Worm (Caenorhabditis elegans) whole organism, L4 larva: ENCODE measurements around the gene nucl-1.

ENCODE experiments used
- D1046.2 ChIP-seq: fragments of 200-800 bp; sonication (Bioruptor generic); IDR thresholded peaks from 2 replicates; pipeline ENCODE4 v1.3.6; 2022; ENCODE audit warnings: missing genetic modification characterization, missing compliant biosample characterization
- F49E8.2 ChIP-seq: sonication (generic microtip); optimal IDR thresholded peaks from 2 replicates; lab custom pipeline; 2016; ENCODE audit warnings: missing compliant biosample characterization, mild to moderate bottlenecking, missing genetic modification characterization, borderline replicate concordance
- R02D3.7 ChIP-seq: fragments of 150-350 bp; sonication (generic microtip); optimal IDR thresholded peaks from 3 replicates; lab custom pipeline; 2014; ENCODE audit warnings: missing biosample characterization, missing genetic modification characterization
- T20F7.1 ChIP-seq: fragments of 200-800 bp; sonication (Bioruptor generic); optimal IDR thresholded peaks from 2 replicates; lab custom pipeline; 2018; ENCODE audit warnings: mild to moderate bottlenecking, missing genetic modification characterization, missing compliant biosample characterization
- T26A8.4 ChIP-seq: fragments of 200-800 bp; sonication (Bioruptor generic); IDR thresholded peaks from 2 replicates; pipeline ENCODE4 v1.3.6; 2022; ENCODE audit warnings: missing genetic modification characterization, missing compliant biosample characterization
- Y5F2A.4 ChIP-seq: fragments of 200-800 bp; sonication (Bioruptor generic); optimal IDR thresholded peaks from 2 replicates; lab custom pipeline; 2018; ENCODE audit warnings: mild to moderate bottlenecking, missing genetic modification characterization, missing compliant biosample characterization
- Y75B8A.6 ChIP-seq: fragments of 200-800 bp; sonication (Bioruptor generic); IDR thresholded peaks from 2 replicates; pipeline ENCODE4 v1.3.6; 2022; ENCODE audit warnings: missing genetic modification reagents, missing genetic modification characterization, missing compliant biosample characterization
- aha-1 ChIP-seq: fragments of 150-350 bp; peaks from one replicate; lab custom pipeline; 2014; ENCODE audit warnings: missing biosample characterization, missing genetic modification characterization
- ceh-20 ChIP-seq: fragments of 200-800 bp; sonication (Bioruptor generic); IDR thresholded peaks from 2 replicates; pipeline ENCODE4 v1.3.6; 2022; ENCODE audit warnings: missing genetic modification reagents, missing genetic modification characterization, missing compliant biosample characterization
- ceh-82 ChIP-seq: sonication (generic microtip); optimal IDR thresholded peaks from 2 replicates; lab custom pipeline; 2017; ENCODE audit warnings: missing biosample characterization, missing genetic modification characterization
- ces-1 ChIP-seq: fragments of 150-350 bp; sonication (generic microtip); optimal IDR thresholded peaks from 4 replicates; lab custom pipeline; 2014; ENCODE audit warnings: missing biosample characterization, missing genetic modification reagents, missing genetic modification characterization
- cey-2 ChIP-seq: sonication (generic microtip); optimal IDR thresholded peaks from 3 replicates; lab custom pipeline; 2017; ENCODE audit warnings: missing genetic modification characterization, mild to moderate bottlenecking, missing compliant biosample characterization, antibody characterized with exemption, borderline replicate concordance; ENCODE audit not compliant: insufficient read depth
- daf-12 ChIP-seq: fragments of 150-350 bp; optimal IDR thresholded peaks from 2 replicates; lab custom pipeline; 2014; ENCODE audit warnings: missing biosample characterization, missing genetic modification reagents, missing genetic modification characterization
- dmd-6 ChIP-seq: fragments of 200-800 bp; sonication (Bioruptor generic); IDR thresholded peaks from 2 replicates; pipeline ENCODE4 v1.3.6; 2022; ENCODE audit warnings: missing genetic modification reagents, missing genetic modification characterization, missing compliant biosample characterization
- dmd-9 ChIP-seq: fragments of 200-800 bp; sonication (Bioruptor generic); IDR thresholded peaks from 2 replicates; pipeline ENCODE4 v1.3.6; 2022; ENCODE audit warnings: missing genetic modification reagents, missing genetic modification characterization, missing compliant biosample characterization
- dve-1 ChIP-seq: sonication (generic microtip); optimal IDR thresholded peaks from 2 replicates; lab custom pipeline; 2017; ENCODE audit warnings: antibody characterized with exemption, mild to moderate bottlenecking, missing genetic modification characterization, missing compliant biosample characterization; ENCODE audit not compliant: insufficient read depth
- egl-27 ChIP-seq: sonication (generic microtip); optimal IDR thresholded peaks from 3 replicates; lab custom pipeline; 2017; ENCODE audit warnings: missing biosample characterization, missing genetic modification reagents, missing genetic modification characterization
- fkh-10 ChIP-seq: fragments of 150-350 bp; optimal IDR thresholded peaks from 2 replicates; lab custom pipeline; 2014; ENCODE audit warnings: missing biosample characterization, missing genetic modification reagents, missing genetic modification characterization
- hlh-11 ChIP-seq: fragments of 200-800 bp; sonication (Bioruptor generic); optimal IDR thresholded peaks from 2 replicates; lab custom pipeline; 2018; ENCODE audit warnings: mild to moderate bottlenecking, missing genetic modification characterization, missing compliant biosample characterization
- jun-1 ChIP-seq: fragments of 150-350 bp; optimal IDR thresholded peaks from 2 replicates; lab custom pipeline; 2014; ENCODE audit warnings: missing biosample characterization, missing genetic modification reagents, missing genetic modification characterization
- lin-1 ChIP-seq: fragments of 200-800 bp; sonication (Bioruptor generic); IDR thresholded peaks from 2 replicates; pipeline ENCODE4 v1.3.6; 2022; ENCODE audit warnings: missing genetic modification reagents, missing genetic modification characterization, missing compliant biosample characterization
- lin-15B ChIP-seq: fragments of 150-350 bp; sonication (generic microtip); optimal IDR thresholded peaks from 3 replicates; lab custom pipeline; 2014; ENCODE audit warnings: missing biosample characterization, missing genetic modification characterization
- lin-29 ChIP-seq: fragments of 200-800 bp; sonication (Bioruptor generic); IDR thresholded peaks from 2 replicates; pipeline ENCODE4 v1.3.6; 2022; ENCODE audit warnings: missing genetic modification reagents, missing genetic modification characterization, missing compliant biosample characterization
- lir-3 ChIP-seq: sonication (generic microtip); optimal IDR thresholded peaks from 2 replicates; lab custom pipeline; 2016; ENCODE audit warnings: mild to moderate bottlenecking, missing genetic modification characterization, missing compliant biosample characterization
- madf-5 ChIP-seq, 2 experiments: fragments of 200-800 bp; sonication (Bioruptor generic); IDR thresholded peaks; 2 replicates each; pipeline ENCODE4 v1.3.6; 2022; ENCODE audit warnings: missing compliant biosample characterization in 2 of 2, missing genetic modification characterization in 2 of 2
- mdl-1 ChIP-seq, 2 experiments: fragments of 150-350 bp in 1 of 2; sonication (generic microtip) in 1 of 2; optimal IDR thresholded peaks; 2 replicates each; lab custom pipeline; 2014 to 2017; ENCODE audit warnings: missing biosample characterization in 2 of 2, missing genetic modification characterization in 2 of 2
- mep-1 ChIP-seq: fragments of 150-350 bp; sonication (generic microtip); optimal IDR thresholded peaks from 3 replicates; lab custom pipeline; 2014; ENCODE audit warnings: missing biosample characterization, missing genetic modification characterization
- nhr-10 ChIP-seq: fragments of 150-350 bp; optimal IDR thresholded peaks from 2 replicates; lab custom pipeline; 2014; ENCODE audit warnings: missing biosample characterization, missing genetic modification characterization
- nhr-111 ChIP-seq: fragments of 200-800 bp; sonication (Bioruptor generic); optimal IDR thresholded peaks from 2 replicates; lab custom pipeline; 2018; ENCODE audit warnings: mild to moderate bottlenecking, missing genetic modification characterization, missing compliant biosample characterization
- nhr-28 ChIP-seq: fragments of 150-350 bp; optimal IDR thresholded peaks from 2 replicates; lab custom pipeline; 2014; ENCODE audit warnings: missing biosample characterization, missing genetic modification characterization
- nhr-6 ChIP-seq: fragments of 150-350 bp; optimal IDR thresholded peaks from 2 replicates; lab custom pipeline; 2014; ENCODE audit warnings: missing biosample characterization, missing genetic modification characterization
- nhr-77 ChIP-seq: fragments of 150-350 bp; optimal IDR thresholded peaks from 2 replicates; lab custom pipeline; 2014; ENCODE audit warnings: missing biosample characterization, missing genetic modification characterization
- php-3 ChIP-seq: fragments of 200-800 bp; sonication (Bioruptor generic); IDR thresholded peaks from 2 replicates; pipeline ENCODE4 v1.3.6; 2022; ENCODE audit warnings: missing genetic modification reagents, missing genetic modification characterization, missing compliant biosample characterization
- pqm-1 ChIP-seq: sonication (generic microtip); optimal IDR thresholded peaks from 2 replicates; lab custom pipeline; 2017; ENCODE audit warnings: missing biosample characterization, missing genetic modification characterization
- saeg-2 ChIP-seq: fragments of 200-800 bp; sonication (Bioruptor generic); IDR thresholded peaks from 2 replicates; pipeline ENCODE4 v1.3.6; 2022; ENCODE audit warnings: missing genetic modification reagents, missing genetic modification characterization, missing compliant biosample characterization
- set-16 ChIP-seq: fragments of 200-800 bp; sonication (Bioruptor generic); IDR thresholded peaks from 2 replicates; pipeline ENCODE4 v1.3.6; 2022; ENCODE audit warnings: missing genetic modification reagents, missing genetic modification characterization, missing compliant biosample characterization
- spr-3 ChIP-seq: fragments of 200-800 bp; sonication (Bioruptor generic); optimal IDR thresholded peaks from 2 replicates; lab custom pipeline; 2018; ENCODE audit warnings: mild to moderate bottlenecking, missing genetic modification characterization, missing compliant biosample characterization
- tra-1 ChIP-seq: fragments of 200-800 bp; sonication (Bioruptor generic); IDR thresholded peaks from 2 replicates; pipeline ENCODE4 v1.3.6; 2022; ENCODE audit warnings: missing genetic modification reagents, missing genetic modification characterization, missing compliant biosample characterization
- unc-130 ChIP-seq: sonication (generic microtip); optimal IDR thresholded peaks from 2 replicates; lab custom pipeline; 2016; ENCODE audit warnings: missing genetic modification reagents, missing genetic modification characterization, missing compliant biosample characterization
- unc-39 ChIP-seq: sonication (generic microtip); optimal IDR thresholded peaks from 2 replicates; lab custom pipeline; 2017; ENCODE audit warnings: missing biosample characterization, missing genetic modification characterization
- unc-62 ChIP-seq, 3 experiments: fragments of 150-350 bp in 1 of 3; sonication (generic microtip); optimal IDR thresholded peaks in 2 of 3; peaks in 1 of 3; 1 replicate in 1 of 3; 2 replicates in 2 of 3; lab custom pipeline; 2014 to 2017; ENCODE audit warnings: missing biosample characterization in 3 of 3, missing genetic modification characterization in 3 of 3, missing genetic modification reagents in 3 of 3, missing genotype in 1 of 3
- zag-1 ChIP-seq: fragments of 150-350 bp; optimal IDR thresholded peaks from 2 replicates; lab custom pipeline; 2014; ENCODE audit warnings: missing biosample characterization, missing genetic modification characterization
- ztf-11 ChIP-seq: fragments of 150-350 bp; optimal IDR thresholded peaks from 2 replicates; lab custom pipeline; 2014; ENCODE audit warnings: missing biosample characterization, missing genetic modification characterization

The nucl-1 gene

DNA sequence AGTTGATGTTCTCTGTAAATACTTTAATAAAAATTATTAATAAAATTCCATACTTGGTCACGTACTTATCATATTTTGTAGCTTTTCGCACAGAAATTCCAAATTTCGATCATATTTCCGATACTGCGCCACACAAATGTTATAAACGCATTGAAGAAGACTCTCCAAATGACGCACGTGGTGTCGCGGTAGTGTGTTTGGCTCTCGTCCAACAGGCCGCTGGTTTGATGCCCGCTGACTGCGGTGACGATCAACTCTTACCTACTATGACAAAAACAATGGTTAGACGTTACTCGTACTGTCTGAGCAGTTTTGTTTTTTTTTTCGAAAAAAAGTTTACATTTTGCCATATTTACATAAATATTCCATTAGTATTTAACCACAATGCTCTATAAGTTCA lies 36.5 kb downstream of the nucl-1 start (continued):
- TF ChIP-seq daf-12 (tag; lab: Kevin White, UChicago) (no peak), mep-1 (tag; lab: Kevin White, UChicago) (peak; percentile 84), egl-27 (tag; lab: Kevin White, UChicago) (no peak), Y75B8A.6 (GFP tag; lab: Robert Waterston, UW) (no peak)
- TF ChIP-seq, all 104 proteins: peak for 63

ce11 chrIV:8251346-8251745 lies 38.0 kb downstream of the nucl-1 start:
- TF ChIP-seq nhr-111 (GFP tag; lab: Kevin White, UChicago) (no peak), ztf-11 (tag; lab: Kevin White, UChicago) (no peak), nhr-28 (tag; lab: Kevin White, UChicago) (peak; percentile 38), mep-1 (tag; lab: Kevin White, UChicago) (peak; percentile 26), egl-27 (tag; lab: Kevin White, UChicago) (no peak), dve-1 (tag; lab: Kevin White, UChicago) (peak; percentile 69), T20F7.1 (GFP tag; lab: Kevin White, UChicago) (no peak), php-3 (no peak), lin-15B (tag; lab: Kevin White, UChicago) (no peak), T26A8.4 (no peak), ceh-82 (no peak), aha-1 (no peak), jun-1 (tag; lab: Kevin White, UChicago) (no peak), dmd-6 (peak; percentile 75), ceh-20 (GFP tag; lab: Robert Waterston, UW) (no peak), unc-39 (no peak), lir-3 (no peak), pqm-1 (tag; lab: Kevin White, UChicago) (peak; percentile 29), mdl-1 (tag; optimal IDR thresholded peaks at IDR 0.05; lab: Kevin White, UChicago) (peak in 1 of 2 experiments; percentile 45), nhr-77 (tag; lab: Kevin White, UChicago) (peak; percentile 6), hlh-11 (peak; percentile 21)

- TF ChIP-seq nhr-6 (no peak), R02D3.7 (tag; lab: Kevin White, UChicago) (no peak), daf-12 (tag; lab: Kevin White, UChicago) (no peak), aha-1 (peak; percentile 31), ces-1 (GFP tag; lab: Kevin White, UChicago) (no peak), unc-62 (GFP tag; optimal IDR thresholded peaks at IDR 0.05 in 1 of 2; lab: Kevin White, UChicago) (no peak), unc-62 (tag; optimal IDR thresholded peaks at IDR 0.05; lab: Kevin White, UChicago) (no peak), tra-1 (no peak), zag-1 (tag; lab: Kevin White, UChicago) (no peak), spr-3 (no peak)
These were observed 42.0 kb downstream of the nucl-1 start for ce11 chrIV:8247341-8247740.

DNA sequence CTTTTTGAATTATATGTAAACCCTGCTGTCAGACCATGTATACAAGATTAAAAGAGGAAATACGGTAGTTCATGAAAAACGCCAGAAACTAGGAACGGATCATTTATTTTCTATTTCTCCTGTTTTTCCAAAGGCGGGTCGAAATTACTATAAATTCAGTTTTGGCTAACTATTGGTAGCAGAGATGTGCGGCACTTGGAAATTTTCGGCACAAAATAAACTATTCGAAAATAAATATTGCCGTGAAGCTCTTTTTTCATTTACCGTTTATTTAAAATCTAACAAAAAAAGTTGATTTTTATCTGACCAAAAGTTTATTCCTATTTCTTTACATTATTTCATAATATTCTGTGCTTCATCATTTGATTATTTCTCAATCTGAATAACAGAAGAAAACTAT lies 45.2 kb downstream of the nucl-1 start, which contains the start of gene T09A12.1:
TSS of gene T09A12.1 (plus strand) at position 301 of the 400 bp plus-strand sequence.
- TF ChIP-seq jun-1 (tag; lab: Kevin White, UChicago), result no peak
- TF ChIP-seq cey-2 (tag; lab: Kevin White, UChicago), result no peak
- TF ChIP-seq F49E8.2 (tag; lab: Kevin White, UChicago), result no peak
- no peak for TF ChIP-seq lir-3
- no peak for TF ChIP-seq Y5F2A.4 (GFP tag; lab: Kevin White, UChicago)
- TF ChIP-seq saeg-2 (GFP tag; lab: Robert Waterston, UW), result no peak
- TF ChIP-seq T26A8.4, result no peak
- TF ChIP-seq madf-5 (GFP tag; IDR thresholded peaks at IDR 0.05; lab: Robert Waterston, UW), result no peak
- no peak for TF ChIP-seq D1046.2 (GFP tag; lab: Robert Waterston, UW)
- no peak for TF ChIP-seq nhr-10 (tag; lab: Kevin White, UChicago)
- TF ChIP-seq dmd-9 (GFP tag; lab: Robert Waterston, UW), result no peak
- TF ChIP-seq fkh-10 (GFP tag; lab: Kevin White, UChicago), result no peak
- no peak for TF ChIP-seq lin-29 (GFP tag; lab: Robert Waterston, UW)
- TF ChIP-seq set-16 (GFP tag; lab: Robert Waterston, UW), result no peak
- TF ChIP-seq unc-62 (GFP tag; optimal IDR thresholded peaks at IDR 0.05 in 1 of 2; lab: Kevin White, UChicago), result no peak
- no peak for TF ChIP-seq unc-62 (tag; optimal IDR thresholded peaks at IDR 0.05; lab: Kevin White, UChicago)
- TF ChIP-seq lin-1 (GFP tag; lab: Robert Waterston, UW), result no peak
- no peak for TF ChIP-seq unc-130 (GFP tag; lab: Kevin White, UChicago)
